Worm (Caenorhabditis elegans): Measurements from ENCODE around the gene ddx-35.

ddx-35 gene

DNA sequence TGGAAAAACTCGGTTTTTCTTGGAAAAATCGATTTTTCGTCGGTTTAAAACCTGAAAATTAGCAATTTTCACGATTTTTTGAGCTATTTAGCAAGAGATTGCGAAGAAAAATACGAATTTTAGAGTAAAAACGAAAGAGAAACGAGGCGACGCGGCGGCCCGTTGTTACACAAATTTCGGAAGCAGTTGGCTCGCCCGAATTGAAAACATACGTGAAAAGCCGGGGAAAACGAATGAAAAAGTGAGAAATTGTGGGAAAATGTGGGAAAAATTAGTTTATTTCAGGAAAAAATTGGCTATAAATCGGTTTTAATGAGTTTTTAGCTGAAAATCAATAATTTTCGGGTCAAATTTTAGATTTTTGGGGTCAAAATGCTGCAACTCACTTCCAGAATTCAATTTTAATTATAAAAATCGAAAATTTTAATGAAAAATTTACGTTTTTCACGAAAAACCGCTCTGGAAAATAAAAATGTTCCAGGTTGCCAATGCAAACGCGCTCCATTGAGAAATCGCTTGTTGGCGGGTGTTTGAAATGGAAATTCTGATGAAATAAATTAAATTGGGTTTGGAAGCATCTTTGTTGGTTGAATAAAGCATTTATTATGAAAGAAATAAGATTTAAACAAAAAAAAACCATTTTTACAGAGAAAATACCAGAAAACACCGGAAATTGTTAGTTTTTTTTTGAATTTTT lies 21.3 kb downstream of the ddx-35 start, which contains the start of gene snf-6 (continued):
- TF ChIP-seq lin-40 (tag; optimal IDR thresholded peaks at IDR 0.05), result peak; percentile 31
- TF ChIP-seq lin-35 (GFP tag; optimal IDR thresholded peaks at IDR 0.05), result peak in 2 of 3 experiments; percentile 52 to 92
- TF ChIP-seq hmg-1.2 (GFP tag; IDR thresholded peaks at IDR 0.05), result peak; percentile 8; the same call in 1 of the 2 replicates
- TF ChIP-seq T26A5.8 (tag; optimal IDR thresholded peaks at IDR 0.05), result no peak
- TF ChIP-seq tbp1 (GFP tag; optimal IDR thresholded peaks at IDR 0.05), result no peak
- peak; percentile 94 for TF ChIP-seq mcd-1 (GFP tag; IDR thresholded peaks at IDR 0.05)
- no peak for TF ChIP-seq ztf-18 (tag; optimal IDR thresholded peaks at IDR 0.05)
- TF ChIP-seq efl-1 (GFP tag; optimal IDR thresholded peaks at IDR 0.05), result peak; percentile 77
- no peak for TF ChIP-seq rcor-1 (GFP tag; IDR thresholded peaks at IDR 0.05)

DNA sequence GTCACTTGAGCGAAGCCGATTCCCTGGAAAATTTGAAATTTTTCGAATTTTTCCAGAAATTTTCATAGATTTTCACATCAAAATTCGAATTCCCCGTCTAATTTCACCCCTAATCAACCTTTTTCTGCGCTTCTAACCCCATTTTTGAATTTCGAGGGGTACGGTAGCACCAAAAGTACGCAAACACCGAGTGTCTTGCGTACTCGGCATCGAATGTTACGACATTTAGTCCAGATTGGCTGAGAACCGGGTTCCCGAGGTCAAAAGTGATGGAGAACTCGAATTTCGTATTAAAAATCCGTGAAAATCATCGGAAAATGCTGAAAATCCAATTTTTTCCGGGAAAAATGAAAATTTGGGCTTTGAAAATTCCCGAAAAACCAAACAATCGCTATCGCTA lies 25.8 kb downstream of the ddx-35 start:
- TF ChIP-seq xnd-1 (tag; optimal IDR thresholded peaks at IDR 0.05) (no peak), attf-5 (GFP tag; optimal IDR thresholded peaks at IDR 0.05) (no peak), nfya-1 (tag; optimal IDR thresholded peaks at IDR 0.05; ENCODE audit: borderline replicate concordance, insufficient read depth) (no peak), F57C9.4 (tag; optimal IDR thresholded peaks at IDR 0.05) (no peak), cebp-1 (GFP tag; IDR thresholded peaks at IDR 0.05) (no peak), cebp-1 (tag; optimal IDR thresholded peaks at IDR 0.05) (no peak), let-607 (tag; optimal IDR thresholded peaks at IDR 0.05) (no peak), ztf-6 (GFP tag; IDR thresholded peaks at IDR 0.05) (no peak), let-526 (GFP tag; IDR thresholded peaks at IDR 0.05) (no peak), dox-1 (GFP tag; IDR thresholded peaks at IDR 0.05) (no peak), chd-7 (tag; optimal IDR thresholded peaks at IDR 0.05) (no peak), ceh-100 (GFP tag; IDR thresholded peaks at IDR 0.05) (no peak), B0019.2 (GFP tag; conservative IDR thresholded peaks at IDR 0.05) (no peak), bed-2 (GFP tag; IDR thresholded peaks at IDR 0.05) (no peak)

- TF ChIP-seq rcor-1 (GFP tag; IDR thresholded peaks at IDR 0.05) (no peak), lsl-1 (GFP tag; optimal IDR thresholded peaks at IDR 0.05) (peak; percentile 50)
Measured at ce11 chrIII:1519906-1520305, 34.3 kb downstream of the ddx-35 start.

DNA sequence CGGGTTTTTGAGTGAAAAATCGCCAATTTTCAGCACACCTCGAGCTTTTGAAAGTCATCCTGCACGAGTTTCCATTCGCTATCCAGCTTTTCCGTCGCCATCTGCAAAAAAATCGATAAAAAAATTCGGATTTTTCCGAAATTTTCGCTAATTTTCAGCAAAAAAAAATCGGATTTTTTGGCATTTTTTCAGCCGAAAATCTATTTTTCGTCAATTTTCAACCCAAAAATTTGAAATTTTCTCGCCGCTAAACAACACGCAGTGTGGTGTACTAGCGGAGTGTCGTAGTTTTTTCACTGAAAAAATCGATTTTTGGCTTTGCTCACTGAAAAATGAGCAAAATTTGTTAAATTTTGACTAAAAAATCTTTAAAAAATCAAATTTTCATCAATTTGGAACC lies 36.4 kb downstream of the ddx-35 start, which contains the start of gene tmem-120:
TSS of gene tmem-120 (minus strand) at position 101 of the 400 bp plus-strand sequence.
- no peak for TF ChIP-seq madf-6 (GFP tag; IDR thresholded peaks at IDR 0.05)
- TF ChIP-seq egl-18 (GFP tag; IDR thresholded peaks at IDR 0.05), result no peak
- TF ChIP-seq snpc-1.1 (tag; optimal IDR thresholded peaks at IDR 0.05; ENCODE audit: insufficient read depth), result no peak
- no peak for TF ChIP-seq attf-3 (GFP tag; conservative IDR thresholded peaks at IDR 0.05)
- no peak for TF ChIP-seq ZK185.1 (tag; optimal IDR thresholded peaks at IDR 0.05; ENCODE audit: poor library complexity, severe bottlenecking)
- no peak for TF ChIP-seq F57A8.1 (GFP tag; optimal IDR thresholded peaks at IDR 0.05)
- no peak for TF ChIP-seq Y79H2A.3 (GFP tag; conservative IDR thresholded peaks at IDR 0.05)
- TF ChIP-seq lag-1 (GFP tag; IDR thresholded peaks at IDR 0.05), result no peak
- no peak for TF ChIP-seq nhr-27 (tag; optimal IDR thresholded peaks at IDR 0.05)
- no peak for TF ChIP-seq ceh-100 (GFP tag; IDR thresholded peaks at IDR 0.05)
